Fruit fly (Drosophila melanogaster): ENCODE data around the gene SelT.
A peak's percentile ranks its signal among the peaks of the same experiment; 100 is the strongest.

The SelT gene

dm6 chr2L:5010784-5011260, at the start of gene SelT, which contains the start of the genes CG31917 and Tfb5 (continued):
- peak; percentile 58 for TF ChIP-seq CG31627 (GFP tag; optimal IDR thresholded peaks at IDR 0.05)
- peak; percentile 63; the same call in 2 of the 3 replicates for TF ChIP-seq eg (GFP tag; IDR thresholded peaks at IDR 0.05)
- peak; percentile 33 for TF ChIP-seq achi (GFP tag; optimal IDR thresholded peaks at IDR 0.05)
- peak; percentile 65 for TF ChIP-seq Hr39 (GFP tag; optimal IDR thresholded peaks at IDR 0.05)
- no peak for TF ChIP-seq CG6276 (GFP tag; optimal IDR thresholded peaks at IDR 0.05)
- peak; percentile 65 for TF ChIP-seq acj6 (GFP tag; optimal IDR thresholded peaks at IDR 0.05)
- TF ChIP-seq Sox15 (GFP tag; optimal IDR thresholded peaks at IDR 0.05), result peak; percentile 31
- no peak for TF ChIP-seq Eip78C (GFP tag)

dm6 chr2L:4965420-4965819, 45.3 kb upstream of the SelT start, which contains the start of gene CG34125:
Gene CG34125, plus strand, starts transcription at chr2L:4965673.
- peak; percentile 39 for TF ChIP-seq CG31627 (GFP tag; optimal IDR thresholded peaks at IDR 0.05)
- 0 out of 2 replicates have a peak, but pooled peaks have one; percentile 16 for TF ChIP-seq CG15336 (GFP tag; IDR thresholded peaks at IDR 0.05)
- no peak for TF ChIP-seq Eip78C (GFP tag)
- TF ChIP-seq cyc (GFP tag; optimal IDR thresholded peaks at IDR 0.05), result peak; percentile 40

dm6 chr2L:4965923-4966322, 44.8 kb upstream of the SelT start:
- TF ChIP-seq CG4318 (GFP tag; optimal IDR thresholded peaks at IDR 0.05), result no peak
- no peak for TF ChIP-seq CG3919 (GFP tag; optimal IDR thresholded peaks at IDR 0.05)
- no peak for TF ChIP-seq CG1621 (tag; optimal IDR thresholded peaks at IDR 0.05)
- no peak for TF ChIP-seq salr (GFP tag; optimal IDR thresholded peaks at IDR 0.05)
- no peak for TF ChIP-seq CG9139 (GFP tag; optimal IDR thresholded peaks at IDR 0.05)
- no peak for TF ChIP-seq Hr39 (GFP tag; optimal IDR thresholded peaks at IDR 0.05)
- no peak for TF ChIP-seq CG10669 (GFP tag; optimal IDR thresholded peaks at IDR 0.05)
- no peak for TF ChIP-seq CG7368 (GFP tag; optimal IDR thresholded peaks at IDR 0.05)
- no peak for TF ChIP-seq Gug (GFP tag; IDR thresholded peaks at IDR 0.05)
- TF ChIP-seq acj6 (GFP tag; optimal IDR thresholded peaks at IDR 0.05), result no peak
- TF ChIP-seq svp (GFP tag), result no peak
- no peak for TF ChIP-seq CG10631 (GFP tag; optimal IDR thresholded peaks at IDR 0.05)

dm6 chr2L:4967511-4967910, 43.2 kb upstream of the SelT start, which contains the start of gene eIF3i:
Gene eIF3i, minus strand, starts transcription at chr2L:4967775.
- TF ChIP-seq lz (GFP tag; optimal IDR thresholded peaks at IDR 0.05) (no peak), CG32006 (GFP tag; optimal IDR thresholded peaks at IDR 0.05) (no peak), fd85E (GFP tag; optimal IDR thresholded peaks at IDR 0.05) (no peak), CG15336 (GFP tag; IDR thresholded peaks at IDR 0.05) (no peak), topi (GFP tag; optimal IDR thresholded peaks at IDR 0.05) (no peak), dac (GFP tag; optimal IDR thresholded peaks at IDR 0.05) (no peak), CG3032 (tag; optimal IDR thresholded peaks at IDR 0.05) (no peak), esn (GFP tag; optimal IDR thresholded peaks at IDR 0.05) (no peak), CG6163 (GFP tag; IDR thresholded peaks at IDR 0.05) (no peak), acj6 (GFP tag; optimal IDR thresholded peaks at IDR 0.05) (no peak), cyc (GFP tag; optimal IDR thresholded peaks at IDR 0.05) (no peak), CG6854 (GFP tag; optimal IDR thresholded peaks at IDR 0.05) (no peak), Blimp-1 (GFP tag; optimal IDR thresholded peaks at IDR 0.05) (no peak), CG8632 (GFP tag; optimal IDR thresholded peaks at IDR 0.05) (no peak), Hr39 (GFP tag; optimal IDR thresholded peaks at IDR 0.05) (no peak)

- TF ChIP-seq Blimp-1 (GFP tag; optimal IDR thresholded peaks at IDR 0.05) (no peak), CG9139 (GFP tag; optimal IDR thresholded peaks at IDR 0.05) (no peak), CG11294 (GFP tag; IDR thresholded peaks at IDR 0.05) (no peak), cyc (GFP tag; optimal IDR thresholded peaks at IDR 0.05) (no peak), CG7368 (GFP tag; optimal IDR thresholded peaks at IDR 0.05) (no peak), fkh (GFP tag; optimal IDR thresholded peaks at IDR 0.05) (no peak), Hr4 (GFP tag; optimal IDR thresholded peaks at IDR 0.05) (no peak), salr (GFP tag; optimal IDR thresholded peaks at IDR 0.05) (no peak), CG3919 (GFP tag; optimal IDR thresholded peaks at IDR 0.05) (no peak), Sox14 (GFP tag; optimal IDR thresholded peaks at IDR 0.05) (no peak), fd85E (GFP tag; optimal IDR thresholded peaks at IDR 0.05) (no peak), Sox102F (GFP tag; optimal IDR thresholded peaks at IDR 0.05) (no peak), topi (GFP tag; optimal IDR thresholded peaks at IDR 0.05) (no peak), dsx (GFP tag; optimal IDR thresholded peaks at IDR 0.05; ENCODE audit: poor library complexity, severe bottlenecking) (no peak), Eip93F (GFP tag; optimal IDR thresholded peaks at IDR 0.05) (no peak), CG6854 (GFP tag; optimal IDR thresholded peaks at IDR 0.05) (no peak), CG6163 (GFP tag; IDR thresholded peaks at IDR 0.05) (no peak)
Measured at dm6 chr2L:4968767-4969166, 42.0 kb upstream of the SelT start, which contains the start of the genes Scox and Polr1C. Gene Scox, minus strand, starts transcription at chr2L:4968935. Gene Polr1C, plus strand, starts transcription at chr2L:4969004.

Data from whole organism, prepupa.